Fruit fly (Drosophila melanogaster) whole organism, pupa: Measurements from ENCODE around the gene Als2.
A peak's percentile ranks its signal among the peaks of the same experiment; 100 is the strongest.

Source experiments
- CG10348 ChIP-seq: fragments of 200-800 bp; sonication (Bioruptor generic); IDR thresholded peaks from 2 replicates; pipeline ENCODE4 v1.3.6; 2022; ENCODE audit warnings: missing biosample characterization, missing genetic modification characterization
- CG12605 ChIP-seq: fragments of 200-800 bp; sonication (Bioruptor generic); IDR thresholded peaks from 2 replicates; pipeline ENCODE4 v1.3.6; 2022; ENCODE audit warnings: missing biosample characterization, missing genetic modification characterization
- CG13204 ChIP-seq: fragments of 200-800 bp; sonication (Bioruptor generic); optimal IDR thresholded peaks from 2 replicates; lab custom pipeline; 2018; ENCODE audit warnings: missing biosample characterization, mild to moderate bottlenecking, missing genetic modification characterization, moderate library complexity
- CG14655 ChIP-seq: fragments of 200-800 bp; sonication (Bioruptor generic); optimal IDR thresholded peaks from 3 replicates; lab custom pipeline; 2017; ENCODE audit warnings: mild to moderate bottlenecking, missing biosample characterization, missing genetic modification reagents, missing genetic modification characterization
- CG15710 ChIP-seq: fragments of 200-800 bp; sonication (Bioruptor generic); optimal IDR thresholded peaks from 2 replicates; lab custom pipeline; 2018; ENCODE audit warnings: missing biosample characterization, mild to moderate bottlenecking, missing genetic modification characterization, moderate library complexity
- CG32121 ChIP-seq: fragments of 200-800 bp; sonication (Bioruptor generic); IDR thresholded peaks from 2 replicates; pipeline ENCODE4 v1.3.6; 2022; ENCODE audit warnings: missing biosample characterization, missing genetic modification characterization
- CG34367 ChIP-seq: fragments of 200-800 bp; sonication (Bioruptor generic); optimal IDR thresholded peaks from 2 replicates; lab custom pipeline; 2018; ENCODE audit warnings: missing biosample characterization, mild to moderate bottlenecking, missing genetic modification characterization
- CG4496 ChIP-seq: fragments of 200-800 bp; sonication (Bioruptor generic); IDR thresholded peaks from 3 replicates; pipeline ENCODE4 v1.3.6; 2022; ENCODE audit warnings: missing biosample characterization, missing genetic modification characterization
- CG8159 ChIP-seq: fragments of 200-800 bp; sonication (Bioruptor generic); optimal IDR thresholded peaks from 3 replicates; lab custom pipeline; 2018; ENCODE audit warnings: missing biosample characterization, mild to moderate bottlenecking, missing genetic modification characterization, moderate library complexity
- CG8301 ChIP-seq: fragments of 200-800 bp; sonication (Bioruptor generic); optimal IDR thresholded peaks from 2 replicates; lab custom pipeline; 2018; ENCODE audit warnings: missing biosample characterization, mild to moderate bottlenecking, missing genetic modification characterization
- D1 ChIP-seq: fragments of 200-800 bp; sonication (Bioruptor generic); optimal IDR thresholded peaks from 2 replicates; lab custom pipeline; 2018; ENCODE audit warnings: missing biosample characterization, mild to moderate bottlenecking, missing genetic modification characterization, moderate library complexity
- EcR ChIP-seq: fragments of 200-800 bp; sonication (Bioruptor generic); optimal IDR thresholded peaks from 3 replicates; lab custom pipeline; 2019; ENCODE audit warnings: missing biosample characterization, missing genetic modification characterization, mild to moderate bottlenecking, moderate library complexity, missing genetic modification reagents
- Ets98B ChIP-seq: fragments of 200-800 bp; sonication (Bioruptor generic); IDR thresholded peaks from 2 replicates; pipeline ENCODE4 v1.3.6; 2022; ENCODE audit warnings: missing biosample characterization, missing genetic modification characterization
- Pif1A ChIP-seq: fragments of 200-800 bp; sonication (Bioruptor generic); optimal IDR thresholded peaks from 3 replicates; lab custom pipeline; 2016; ENCODE audit warnings: missing biosample characterization, missing genetic modification characterization
- Pif1B ChIP-seq: fragments of 200-800 bp; sonication (Bioruptor generic); optimal IDR thresholded peaks from 3 replicates; lab custom pipeline; 2016; ENCODE audit warnings: missing biosample characterization, missing genetic modification characterization
- Snoo ChIP-seq: fragments of 200-800 bp; sonication (Bioruptor generic); optimal IDR thresholded peaks from 3 replicates; lab custom pipeline; 2017; ENCODE audit warnings: missing biosample characterization, mild to moderate bottlenecking, missing genetic modification characterization, inconsistent platforms
- fd96Ca ChIP-seq: fragments of 200-800 bp; sonication (Bioruptor generic); IDR thresholded peaks from 3 replicates; pipeline ENCODE4 v1.3.6; 2022; ENCODE audit warnings: missing biosample characterization, missing genetic modification characterization
- gl ChIP-seq: fragments of 200-800 bp; sonication (Bioruptor generic); optimal IDR thresholded peaks from 2 replicates; lab custom pipeline; 2018; ENCODE audit warnings: missing biosample characterization, mild to moderate bottlenecking, missing genetic modification characterization
- rn ChIP-seq: fragments of 200-800 bp; sonication (Bioruptor generic); IDR thresholded peaks from 2 replicates; pipeline ENCODE4 v1.3.6; 2022; ENCODE audit warnings: missing biosample characterization, missing genetic modification characterization

Gene Als2

DNA sequence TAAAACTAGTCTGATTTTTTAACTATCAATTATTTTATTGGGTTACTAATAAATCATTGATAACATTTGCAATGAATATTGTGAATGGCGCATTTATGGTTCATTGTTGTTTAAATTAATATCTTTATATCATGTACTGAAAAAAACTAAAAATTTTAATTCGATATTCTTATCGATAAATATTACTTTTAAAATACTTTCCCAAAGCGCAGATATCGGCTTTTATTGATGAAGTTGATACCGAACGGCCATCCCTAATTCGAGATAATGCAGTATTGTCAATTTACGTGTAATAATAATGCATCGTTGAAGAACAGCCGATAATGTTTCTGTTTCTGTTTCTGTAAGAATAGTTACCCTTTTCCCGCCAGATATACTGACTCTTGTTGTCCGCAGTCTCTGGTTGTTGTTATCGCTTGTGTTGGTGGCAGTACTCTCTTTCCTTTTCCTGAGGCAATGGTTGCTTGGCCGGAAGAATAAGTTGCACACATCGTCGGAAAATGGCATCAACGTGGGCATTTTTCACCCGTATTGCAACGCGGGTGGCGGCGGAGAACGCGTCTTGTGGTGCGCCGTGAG is 53.4 kb downstream of the Als2 start:
- TF ChIP-seq Pif1A (GFP tag; lab: Kevin White, UChicago) = no peak
- TF ChIP-seq EcR (GFP tag; lab: Kevin White, UChicago) = no peak
- TF ChIP-seq CG8301 (tag; lab: Kevin White, UChicago) = no peak
- TF ChIP-seq D1 = peak; percentile 70
- no peak for TF ChIP-seq CG10348 (GFP tag; lab: Robert Waterston, UW)
- no peak for TF ChIP-seq gl (tag; lab: Kevin White, UChicago)

DNA sequence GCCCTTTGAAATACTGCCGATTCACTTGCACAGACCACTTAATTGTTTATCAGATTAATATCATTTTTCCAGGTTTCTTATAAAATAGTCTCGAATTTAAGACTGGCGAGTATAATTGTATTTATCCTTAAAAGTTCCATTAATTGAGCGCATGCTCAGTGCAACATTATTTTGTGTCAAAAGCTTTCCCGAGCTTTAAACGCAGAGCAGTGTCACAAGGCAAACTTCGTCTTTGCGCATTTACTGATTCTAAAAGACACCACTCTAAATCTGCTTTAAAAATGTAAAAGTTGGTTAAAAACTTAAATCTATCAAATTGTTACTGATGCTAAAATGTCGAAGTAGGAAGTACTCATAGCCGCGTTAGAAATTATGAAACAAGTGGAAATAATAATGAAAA is 54.0 kb downstream of the Als2 start, which contains the start of the genes CG7166 and Alg11:
CG7166 (minus strand) TSS at position 101 of the 400 bp plus-strand sequence.
Alg11 (plus strand) TSS at position 260 of the 400 bp plus-strand sequence.
- TF ChIP-seq Ets98B (no peak), EcR (GFP tag; lab: Kevin White, UChicago) (no peak), gl (tag; lab: Kevin White, UChicago) (no peak), fd96Ca (GFP tag; lab: Robert Waterston, UW) (no peak), CG34367 (tag; lab: Kevin White, UChicago) (no peak), Snoo (tag; lab: Kevin White, UChicago) (no peak), CG15710 (tag; lab: Kevin White, UChicago) (no peak), Pif1A (GFP tag; lab: Kevin White, UChicago) (no peak), CG8301 (tag; lab: Kevin White, UChicago) (no peak), CG10348 (GFP tag; lab: Robert Waterston, UW) (no peak), CG8159 (tag; lab: Kevin White, UChicago) (no peak), rn (GFP tag; lab: Robert Waterston, UW) (no peak), Pif1B (no peak), CG14655 (GFP tag; lab: Kevin White, UChicago) (no peak), CG12605 (GFP tag; lab: Robert Waterston, UW) (no peak), CG13204 (no peak), CG4496 (GFP tag; lab: Robert Waterston, UW) (no peak), CG32121 (GFP tag; lab: Robert Waterston, UW) (no peak)
